Worm (Caenorhabditis elegans): ENCODE results near the gene Y6G8.15.

Y6G8.15 gene

DNA sequence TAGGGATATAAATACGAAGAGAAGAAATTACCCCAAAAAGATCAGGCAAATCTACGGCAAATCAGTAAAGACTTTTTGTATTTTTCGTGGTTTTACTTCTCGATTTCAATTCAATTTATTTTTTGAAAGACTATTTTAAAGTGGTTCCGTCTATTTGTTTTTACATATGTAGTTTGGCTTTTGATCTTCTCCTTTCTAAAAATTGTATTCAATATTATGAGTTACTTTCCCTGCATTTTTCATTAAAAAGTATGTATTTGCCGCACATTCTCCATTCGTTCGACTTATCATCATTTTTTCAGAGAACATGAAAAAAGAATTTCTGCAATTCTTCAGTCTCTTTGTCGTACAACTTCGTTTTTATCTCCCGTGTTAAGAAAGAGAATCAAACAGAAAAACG, 43.6 kb downstream of the Y6G8.15 start, which contains the start of gene C38D9.2:
Gene C38D9.2 (plus strand): TSS at position 301 of the 400 bp plus-strand sequence.
- TF ChIP-seq chd-7 (tag; optimal IDR thresholded peaks at IDR 0.05): no peak
- TF ChIP-seq ztf-25 (GFP tag; IDR thresholded peaks at IDR 0.05): no peak

ce11 chrV:17565903-17566302, 44.5 kb downstream of the Y6G8.15 start, which contains the start of gene fbxa-171:
Gene fbxa-171, minus strand, starts transcription at chrV:17566003.
- no peak for TF ChIP-seq nfyb-1 (GFP tag; IDR thresholded peaks at IDR 0.05)
- TF ChIP-seq atf-7 (tag; optimal IDR thresholded peaks at IDR 0.05): no peak
- TF ChIP-seq zim-3 (tag; optimal IDR thresholded peaks at IDR 0.05): no peak
- no peak for TF ChIP-seq mcd-1 (GFP tag; IDR thresholded peaks at IDR 0.05)
- TF ChIP-seq sdz-38 (tag; optimal IDR thresholded peaks at IDR 0.05): no peak
- no peak for TF ChIP-seq hlh-12 (tag; optimal IDR thresholded peaks at IDR 0.05)
